Worm (Caenorhabditis elegans) whole organism, L2 larva: ENCODE results near the gene gipc-2.
"Not testable (repeated sequence)": the region's sequence is repeated elsewhere in the genome, so short reads cannot be mapped to it uniquely, and the experiment has no call there.

Source experiments
- R02D3.7 ChIP-seq: fragments of 150-350 bp; optimal IDR thresholded peaks from 2 replicates; lab custom pipeline; 2014; ENCODE audit warnings: missing biosample characterization, missing genetic modification characterization
- Y55F3AM.14 ChIP-seq: fragments of 200-800 bp; sonication (Bioruptor generic); optimal IDR thresholded peaks from 2 replicates; lab custom pipeline; 2018; ENCODE audit warnings: mild to moderate bottlenecking, missing genetic modification characterization, missing compliant biosample characterization
- ZK546.5 ChIP-seq: sonication (generic microtip); optimal IDR thresholded peaks from 2 replicates; lab custom pipeline; 2017; ENCODE audit warnings: missing biosample characterization, missing genetic modification characterization
- alr-1 ChIP-seq: fragments of 150-350 bp; optimal IDR thresholded peaks from 2 replicates; lab custom pipeline; 2014; ENCODE audit warnings: missing biosample characterization, missing genetic modification characterization
- aly-2 ChIP-seq: fragments of 150-350 bp; optimal IDR thresholded peaks from 2 replicates; lab custom pipeline; 2014; ENCODE audit warnings: missing biosample characterization, missing genetic modification characterization
- blmp-1 ChIP-seq: sonication (generic microtip); optimal IDR thresholded peaks from 2 replicates; lab custom pipeline; 2017; ENCODE audit warnings: missing genetic modification characterization, mild to moderate bottlenecking, missing compliant biosample characterization, antibody characterized with exemption, moderate library complexity; ENCODE audit not compliant: insufficient read depth
- ceh-16 ChIP-seq: fragments of 150-350 bp; optimal IDR thresholded peaks from 2 replicates; lab custom pipeline; 2014; ENCODE audit warnings: missing biosample characterization, missing genetic modification characterization
- ceh-82 ChIP-seq: fragments of 150-350 bp; optimal IDR thresholded peaks from 2 replicates; lab custom pipeline; 2014; ENCODE audit warnings: missing biosample characterization, missing genetic modification characterization
- dmd-4 ChIP-seq: sonication (generic microtip); optimal IDR thresholded peaks from 2 replicates; lab custom pipeline; 2017; ENCODE audit warnings: missing biosample characterization, missing genetic modification characterization
- egl-27 ChIP-seq: sonication (generic microtip); optimal IDR thresholded peaks from 3 replicates; lab custom pipeline; 2017; ENCODE audit warnings: missing biosample characterization, missing genetic modification reagents, missing genetic modification characterization
- elt-1 ChIP-seq: fragments of 150-350 bp; optimal IDR thresholded peaks from 2 replicates; lab custom pipeline; 2014; ENCODE audit warnings: missing biosample characterization, missing genetic modification characterization
- elt-3 ChIP-seq: sonication (generic microtip); optimal IDR thresholded peaks from 2 replicates; lab custom pipeline; 2017; ENCODE audit warnings: missing biosample characterization, missing genetic modification characterization
- fos-1 ChIP-seq: fragments of 150-350 bp; optimal IDR thresholded peaks from 2 replicates; lab custom pipeline; 2014; ENCODE audit warnings: missing biosample characterization, missing genetic modification characterization
- gmeb-1 ChIP-seq: fragments of 150-350 bp; optimal IDR thresholded peaks from 2 replicates; lab custom pipeline; 2014; ENCODE audit warnings: missing biosample characterization, missing genetic modification characterization
- lin-39 ChIP-seq: fragments of 150-350 bp; optimal IDR thresholded peaks from 2 replicates; lab custom pipeline; 2014; ENCODE audit warnings: missing biosample characterization, missing genetic modification reagents, missing genetic modification characterization
- mab-5 ChIP-seq: fragments of 150-350 bp; optimal IDR thresholded peaks from 2 replicates; lab custom pipeline; 2014; ENCODE audit warnings: missing biosample characterization, missing genetic modification characterization
- mbf-1 ChIP-seq: sonication (generic microtip); optimal IDR thresholded peaks from 2 replicates; lab custom pipeline; 2017; ENCODE audit warnings: missing biosample characterization, missing genetic modification characterization
- mdl-1 ChIP-seq, 2 experiments: fragments of 150-350 bp in 1 of 2; sonication (generic microtip) in 1 of 2; optimal IDR thresholded peaks; 2 replicates each; lab custom pipeline; 2017; ENCODE audit warnings: missing biosample characterization in 2 of 2, missing genetic modification characterization in 2 of 2
- nhr-12 ChIP-seq: fragments of 150-350 bp; optimal IDR thresholded peaks from 2 replicates; lab custom pipeline; 2014; ENCODE audit warnings: missing biosample characterization, missing genetic modification characterization
- nhr-129 ChIP-seq: fragments of 150-350 bp; optimal IDR thresholded peaks from 2 replicates; lab custom pipeline; 2014; ENCODE audit warnings: missing biosample characterization, missing genetic modification characterization
- nhr-21 ChIP-seq: fragments of 150-350 bp; optimal IDR thresholded peaks from 2 replicates; lab custom pipeline; 2014; ENCODE audit warnings: missing biosample characterization, missing genetic modification characterization
- nhr-23 ChIP-seq: fragments of 150-350 bp; optimal IDR thresholded peaks from 2 replicates; lab custom pipeline; 2014; ENCODE audit warnings: missing biosample characterization, missing genetic modification reagents, missing genetic modification characterization
- nhr-237 ChIP-seq: fragments of 150-350 bp; optimal IDR thresholded peaks from 2 replicates; lab custom pipeline; 2014; ENCODE audit warnings: missing biosample characterization, missing genetic modification characterization
- nhr-25 ChIP-seq: fragments of 150-350 bp; sonication (generic microtip); optimal IDR thresholded peaks from 3 replicates; lab custom pipeline; 2014; ENCODE audit warnings: missing biosample characterization, missing genetic modification characterization
- nhr-77 ChIP-seq: fragments of 150-350 bp; optimal IDR thresholded peaks from 2 replicates; lab custom pipeline; 2014; ENCODE audit warnings: missing biosample characterization, missing genetic modification characterization
- peb-1 ChIP-seq: fragments of 150-350 bp; optimal IDR thresholded peaks from 2 replicates; lab custom pipeline; 2014; ENCODE audit warnings: missing biosample characterization, missing genetic modification characterization
- sem-4 ChIP-seq: fragments of 150-350 bp; optimal IDR thresholded peaks from 2 replicates; lab custom pipeline; 2014; ENCODE audit warnings: missing biosample characterization, missing genetic modification reagents, missing genetic modification characterization
- skn-1 ChIP-seq: sonication (generic microtip); optimal IDR thresholded peaks from 2 replicates; lab custom pipeline; 2017; ENCODE audit warnings: missing biosample characterization, missing genetic modification characterization
- sma-3 ChIP-seq: sonication (generic microtip); optimal IDR thresholded peaks from 2 replicates; lab custom pipeline; 2016; ENCODE audit warnings: missing genetic modification reagents, missing genetic modification characterization, missing compliant biosample characterization
- unc-39 ChIP-seq: fragments of 150-350 bp; optimal IDR thresholded peaks from 2 replicates; lab custom pipeline; 2014; ENCODE audit warnings: missing biosample characterization, missing genetic modification characterization
- unc-62 ChIP-seq: fragments of 150-350 bp; optimal IDR thresholded peaks from 2 replicates; lab custom pipeline; 2014; ENCODE audit warnings: missing biosample characterization, missing genetic modification reagents, missing genetic modification characterization
- zag-1 ChIP-seq: fragments of 150-350 bp; optimal IDR thresholded peaks from 2 replicates; lab custom pipeline; 2014; ENCODE audit warnings: missing biosample characterization, missing genetic modification characterization
- ztf-1 ChIP-seq: fragments of 200-800 bp; sonication (Bioruptor generic); conservative IDR thresholded peaks from 2 replicates; pipeline ENCODE4 v1.3.6; 2022; ENCODE audit warnings: missing genetic modification characterization, missing compliant biosample characterization
- ztf-11 ChIP-seq: sonication (generic microtip); optimal IDR thresholded peaks from 2 replicates; lab custom pipeline; 2017; ENCODE audit warnings: missing biosample characterization, missing genetic modification characterization
- ztf-4 ChIP-seq: fragments of 150-350 bp; optimal IDR thresholded peaks from 2 replicates; lab custom pipeline; 2014; ENCODE audit warnings: missing biosample characterization, missing genetic modification characterization

The gipc-2 gene

ce11 chrIV:10033053-10033452 is 5.6 kb upstream of the gipc-2 start, which contains the start of gene F44D12.6:
F44D12.6 (plus strand) TSS chrIV:10033353.
- no peak for TF ChIP-seq egl-27 (tag; lab: Kevin White, UChicago)
- TF ChIP-seq ceh-16, result no peak
- no peak for TF ChIP-seq Y55F3AM.14 (GFP tag; lab: Kevin White, UChicago)
- TF ChIP-seq R02D3.7 (tag; lab: Kevin White, UChicago), result no peak
- no peak for TF ChIP-seq nhr-21 (tag; lab: Kevin White, UChicago)
- no peak for TF ChIP-seq sem-4
- no peak for TF ChIP-seq unc-39 (tag; lab: Kevin White, UChicago)
- TF ChIP-seq aly-2 (tag; lab: Kevin White, UChicago), result no peak
- TF ChIP-seq nhr-23 (tag; lab: Kevin White, UChicago), result no peak
- TF ChIP-seq zag-1 (tag; lab: Kevin White, UChicago), result no peak
- no peak for TF ChIP-seq fos-1
- TF ChIP-seq ztf-11 (tag; lab: Kevin White, UChicago), result no peak
- TF ChIP-seq nhr-12 (tag; lab: Kevin White, UChicago), result no peak
- no peak for TF ChIP-seq dmd-4 (tag; lab: Kevin White, UChicago)
- TF ChIP-seq nhr-77 (tag; lab: Kevin White, UChicago), result no peak
- TF ChIP-seq ceh-82 (tag; lab: Kevin White, UChicago), result no peak

- TF ChIP-seq unc-62 (GFP tag; lab: Kevin White, UChicago); fos-1; nhr-25: not testable (repeated sequence)
Measured at ce11 chrIV:10028779-10029178, 1.3 kb upstream of the gipc-2 start, which contains the start of the genes F44D12.16 and msd-2. F44D12.16 (plus strand) TSS chrIV:10029079. msd-2 (plus strand) TSS chrIV:10029083.

- TF ChIP-seq nhr-129 (no peak), mdl-1 (tag; optimal IDR thresholded peaks at IDR 0.05; lab: Kevin White, UChicago) (no peak), nhr-12 (tag; lab: Kevin White, UChicago) (no peak), mab-5 (no peak), dmd-4 (tag; lab: Kevin White, UChicago) (no peak), ztf-11 (tag; lab: Kevin White, UChicago) (no peak), ztf-4 (tag; lab: Kevin White, UChicago) (no peak), elt-1 (tag; lab: Kevin White, UChicago) (no peak), lin-39 (tag; lab: Kevin White, UChicago) (no peak), nhr-21 (tag; lab: Kevin White, UChicago) (no peak), blmp-1 (tag; lab: Kevin White, UChicago) (no peak), nhr-77 (tag; lab: Kevin White, UChicago) (no peak), ztf-1 (GFP tag; lab: Robert Waterston, UW) (no peak), zag-1 (tag; lab: Kevin White, UChicago) (no peak), ceh-16 (no peak), nhr-25 (no peak)
Measured at ce11 chrIV:10026129-10026528, 1.3 kb downstream of the gipc-2 start.

ce11 chrIV:10022991-10023390 is 4.5 kb downstream of the gipc-2 start, which contains the start of gene F44D12.8:
F44D12.8 (plus strand) TSS chrIV:10023291.
- TF ChIP-seq alr-1 (tag; lab: Kevin White, UChicago) (no peak), skn-1 (tag; lab: Kevin White, UChicago) (no peak), elt-3 (no peak), blmp-1 (tag; lab: Kevin White, UChicago) (no peak), sma-3 (GFP tag; lab: Kevin White, UChicago) (no peak), nhr-23 (tag; lab: Kevin White, UChicago) (no peak), peb-1 (tag; lab: Kevin White, UChicago) (no peak), zag-1 (tag; lab: Kevin White, UChicago) (no peak), ZK546.5 (no peak), ztf-1 (GFP tag; lab: Robert Waterston, UW) (no peak), lin-39 (tag; lab: Kevin White, UChicago) (no peak), gmeb-1 (tag; lab: Kevin White, UChicago) (no peak)

- TF ChIP-seq mbf-1 (tag; lab: Kevin White, UChicago) (no peak), elt-1 (tag; lab: Kevin White, UChicago) (no peak), lin-39 (tag; lab: Kevin White, UChicago) (no peak), nhr-237 (tag; lab: Kevin White, UChicago) (no peak), R02D3.7 (tag; lab: Kevin White, UChicago) (no peak)
Measured at ce11 chrIV:10021283-10021682, 6.2 kb downstream of the gipc-2 start, which contains the start of gene F44D12.19. F44D12.19 (plus strand) TSS chrIV:10021583.
